Worm (Caenorhabditis elegans) whole organism, early embryonic: ENCODE data around the gene F40G9.19.

Experiments used
- B0310.2 ChIP-seq: sonication (generic microtip); optimal IDR thresholded peaks from 2 replicates; lab custom pipeline; 2016; ENCODE audit warnings: mild to moderate bottlenecking, missing genetic modification characterization, missing compliant biosample characterization
- F13C5.2 ChIP-seq: sonication (generic microtip); optimal IDR thresholded peaks from 2 replicates; lab custom pipeline; 2017; ENCODE audit warnings: mild to moderate bottlenecking, missing genetic modification characterization, inconsistent platforms, missing compliant biosample characterization
- aly-1 ChIP-seq: sonication (generic microtip); optimal IDR thresholded peaks from 2 replicates; lab custom pipeline; 2016; ENCODE audit warnings: missing genetic modification characterization, missing compliant biosample characterization
- ama-1 ChIP-seq: fragments of 150-350 bp; optimal IDR thresholded peaks from 2 replicates; lab custom pipeline; 2014
- ceh-13 ChIP-seq: fragments of 200-800 bp; sonication (Bioruptor generic); optimal IDR thresholded peaks from 2 replicates; lab custom pipeline; 2018; ENCODE audit warnings: mild to moderate bottlenecking, missing genetic modification characterization, missing compliant biosample characterization
- ceh-36 ChIP-seq: sonication (generic microtip); optimal IDR thresholded peaks from 2 replicates; lab custom pipeline; 2016; ENCODE audit warnings: missing genetic modification characterization, inconsistent platforms, missing compliant biosample characterization
- ets-7 ChIP-seq: sonication (generic microtip); optimal IDR thresholded peaks from 2 replicates; lab custom pipeline; 2016; ENCODE audit warnings: missing genotype, missing genetic modification characterization, missing compliant biosample characterization
- flt-1 ChIP-seq: fragments of 200-800 bp; sonication (Bioruptor generic); IDR thresholded peaks from 2 replicates; pipeline ENCODE4 v1.3.6; 2022; ENCODE audit warnings: missing genetic modification characterization, missing compliant biosample characterization
- hmbx-1 ChIP-seq: sonication (generic microtip); optimal IDR thresholded peaks from 2 replicates; lab custom pipeline; 2016; ENCODE audit warnings: mild to moderate bottlenecking, missing genetic modification characterization, missing compliant biosample characterization
- hmg-4 ChIP-seq: fragments of 200-800 bp; sonication (Bioruptor generic); optimal IDR thresholded peaks from 2 replicates; lab custom pipeline; 2018; ENCODE audit warnings: mild to moderate bottlenecking, missing genetic modification characterization, missing compliant biosample characterization
- hnd-1 ChIP-seq: sonication (generic microtip); optimal IDR thresholded peaks from 2 replicates; lab custom pipeline; 2016; ENCODE audit warnings: missing genetic modification characterization, missing compliant biosample characterization
- pes-1 ChIP-seq: fragments of 200-800 bp; sonication (Bioruptor generic); IDR thresholded peaks from 2 replicates; pipeline ENCODE4 v1.3.6; 2022; ENCODE audit warnings: missing genetic modification reagents, missing genetic modification characterization, missing compliant biosample characterization
- scrt-1 ChIP-seq: fragments of 200-800 bp; sonication (Bioruptor generic); IDR thresholded peaks from 2 replicates; pipeline ENCODE4 v1.3.6; 2022; ENCODE audit warnings: missing genetic modification characterization, missing compliant biosample characterization
- sea-1 ChIP-seq: fragments of 200-800 bp; sonication (Bioruptor generic); conservative IDR thresholded peaks from 2 replicates; pipeline ENCODE4 v1.3.6; 2022; ENCODE audit warnings: missing genetic modification characterization, missing compliant biosample characterization
- tbx-11 ChIP-seq: fragments of 200-800 bp; sonication (Bioruptor generic); IDR thresholded peaks from 2 replicates; pipeline ENCODE4 v1.3.6; 2022; ENCODE audit warnings: missing genetic modification characterization, missing compliant biosample characterization
- tbx-37 ChIP-seq: fragments of 200-800 bp; sonication (Bioruptor generic); conservative IDR thresholded peaks from 2 replicates; pipeline ENCODE4 v1.3.6; 2022; ENCODE audit warnings: missing genetic modification reagents, missing genetic modification characterization, missing compliant biosample characterization
- tra-4 ChIP-seq: sonication (generic microtip); optimal IDR thresholded peaks from 2 replicates; lab custom pipeline; 2017; ENCODE audit warnings: missing genetic modification characterization, missing compliant biosample characterization

The F40G9.19 gene

ce11 chrIII:208793-209694 is 35.4 kb downstream of the F40G9.19 start:
- TF ChIP-seq ama-1 (lab: Kevin White, UChicago), result no peak
- no peak for TF ChIP-seq hmg-4 (GFP tag; lab: Kevin White, UChicago)
- no peak for TF ChIP-seq F13C5.2 (tag; lab: Kevin White, UChicago)
- TF ChIP-seq B0310.2 (tag; lab: Kevin White, UChicago), result no peak
- no peak for TF ChIP-seq ceh-36 (tag; lab: Kevin White, UChicago)
- TF ChIP-seq hnd-1 (tag; lab: Kevin White, UChicago), result no peak
- TF ChIP-seq sea-1 (GFP tag; lab: Robert Waterston, UW), result no peak
- TF ChIP-seq aly-1 (tag; lab: Kevin White, UChicago), result no peak
- TF ChIP-seq ceh-13 (GFP tag; lab: Kevin White, UChicago), result no peak
- TF ChIP-seq tbx-37 (GFP tag; lab: Robert Waterston, UW), result no peak
- no peak for TF ChIP-seq tra-4 (tag; lab: Kevin White, UChicago)
- TF ChIP-seq hmbx-1 (tag; lab: Kevin White, UChicago), result no peak
- no peak for TF ChIP-seq flt-1
- TF ChIP-seq ets-7 (tag; lab: Kevin White, UChicago), result no peak
- no peak for TF ChIP-seq scrt-1 (GFP tag; lab: Robert Waterston, UW)

ce11 chrIII:209695-210091 is 36.1 kb downstream of the F40G9.19 start, which contains the start of gene klp-20:
Gene klp-20, plus strand, starts transcription at chrIII:209992.
- no peak for TF ChIP-seq flt-1

- TF ChIP-seq tbx-37 (GFP tag; lab: Robert Waterston, UW) (no peak), flt-1 (no peak), F13C5.2 (tag; lab: Kevin White, UChicago) (no peak), pes-1 (GFP tag; lab: Robert Waterston, UW) (no peak)
Observed at ce11 chrIII:211387-211786, 37.8 kb downstream of the F40G9.19 start.

ce11 chrIII:220368-220767 is 46.8 kb downstream of the F40G9.19 start:
- TF ChIP-seq tra-4 (tag; lab: Kevin White, UChicago) (no peak), ceh-36 (tag; lab: Kevin White, UChicago) (no peak), ama-1 (lab: Kevin White, UChicago) (no peak), ceh-13 (GFP tag; lab: Kevin White, UChicago) (no peak), ets-7 (tag; lab: Kevin White, UChicago) (no peak), hmg-4 (GFP tag; lab: Kevin White, UChicago) (no peak), B0310.2 (tag; lab: Kevin White, UChicago) (no peak), pes-1 (GFP tag; lab: Robert Waterston, UW) (no peak), flt-1 (no peak), F13C5.2 (tag; lab: Kevin White, UChicago) (no peak), tbx-11 (GFP tag; lab: Robert Waterston, UW) (no peak)

ce11 chrIII:222508-222907 is 48.9 kb downstream of the F40G9.19 start:
- TF ChIP-seq aly-1 (tag; lab: Kevin White, UChicago) (no peak), flt-1 (no peak), ceh-36 (tag; lab: Kevin White, UChicago) (no peak)
